Worm (Caenorhabditis elegans) whole organism, L4/young adult: ENCODE results near the gene rabr-4.

Source experiments
- W03F9.2 ChIP-seq: fragments of 150-350 bp; optimal IDR thresholded peaks from 2 replicates; lab custom pipeline; 2014; ENCODE audit warnings: missing biosample characterization, missing genetic modification characterization
- dao-5 ChIP-seq: sonication (generic microtip); optimal IDR thresholded peaks from 2 replicates; lab custom pipeline; 2016; ENCODE audit warnings: missing genotype, missing genetic modification characterization, moderate library complexity, missing compliant biosample characterization
- him-1 ChIP-seq: sonication (generic microtip); optimal IDR thresholded peaks from 2 replicates; lab custom pipeline; 2016; ENCODE audit warnings: missing genotype, missing genetic modification reagents, missing genetic modification characterization, missing compliant biosample characterization

DNA sequence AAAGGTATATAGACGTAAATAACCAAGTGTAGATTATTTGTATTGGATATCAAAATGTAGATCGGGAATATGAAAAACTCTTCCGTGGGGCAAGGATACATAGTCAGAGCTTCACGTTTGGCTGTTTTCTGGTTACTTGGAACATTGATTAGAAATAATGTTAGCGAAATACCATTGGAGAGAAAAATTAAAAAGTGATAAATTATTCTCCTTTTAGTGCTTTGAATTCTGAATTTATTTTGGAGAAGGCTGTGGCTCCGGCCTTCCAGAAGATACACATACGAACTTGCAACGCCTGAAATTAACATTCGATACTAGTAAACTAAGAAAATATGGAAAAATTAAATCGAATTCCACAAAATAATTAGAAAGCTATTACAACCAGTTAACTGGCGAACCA is 40.9 kb downstream of the rabr-4 start, which contains the start of gene srh-98:
- no peak for TF ChIP-seq dao-5 (tag; lab: Kevin White, UChicago)
- TF ChIP-seq him-1: no peak
- no peak for TF ChIP-seq W03F9.2 (tag; lab: Kevin White, UChicago)
